Fruit fly (Drosophila melanogaster) whole organism, embryonic: ENCODE results near the gene Or30a.

Experiments used
- CG10267 ChIP-seq: fragments of 200-800 bp; sonication (Bioruptor generic); optimal IDR thresholded peaks from 2 replicates; lab custom pipeline; 2018; ENCODE audit warnings: missing biosample characterization, mild to moderate bottlenecking, missing genetic modification characterization, moderate library complexity
- CG10979 ChIP-seq: fragments of 200-800 bp; sonication (Bioruptor generic); optimal IDR thresholded peaks from 2 replicates; lab custom pipeline; 2018; ENCODE audit warnings: missing biosample characterization, mild to moderate bottlenecking, missing genetic modification characterization, moderate library complexity
- CG11560 ChIP-seq: fragments of 200-800 bp; sonication (Bioruptor generic); IDR thresholded peaks from 3 replicates; pipeline ENCODE4 v1.3.6; 2022; ENCODE audit warnings: missing biosample characterization, missing genetic modification characterization
- CG15011 ChIP-seq: fragments of 200-800 bp; sonication (Bioruptor generic); optimal IDR thresholded peaks from 3 replicates; lab custom pipeline; 2018; ENCODE audit warnings: missing biosample characterization, mild to moderate bottlenecking, missing genetic modification characterization
- CG1529 ChIP-seq: fragments of 200-800 bp; sonication (Bioruptor generic); optimal IDR thresholded peaks from 3 replicates; lab custom pipeline; 2018; ENCODE audit warnings: missing biosample characterization, missing genetic modification characterization
- CG15479 ChIP-seq: fragments of 200-800 bp; sonication (Bioruptor generic); optimal IDR thresholded peaks from 3 replicates; lab custom pipeline; 2019; ENCODE audit warnings: missing biosample characterization, mild to moderate bottlenecking, missing genetic modification characterization, moderate library complexity
- CG2199 ChIP-seq: fragments of 200-800 bp; sonication (Bioruptor generic); IDR thresholded peaks from 3 replicates; pipeline ENCODE4 v1.3.6; 2022; ENCODE audit warnings: missing biosample characterization, missing genetic modification characterization
- CG2889 ChIP-seq: fragments of 200-800 bp; sonication (Bioruptor generic); IDR thresholded peaks from 3 replicates; pipeline ENCODE4 v1.3.6; 2022; ENCODE audit warnings: missing biosample characterization, missing genetic modification characterization
- CG32532 ChIP-seq: fragments of 200-800 bp; sonication (Bioruptor generic); IDR thresholded peaks from 2 replicates; pipeline ENCODE4 v1.3.6; 2022; ENCODE audit warnings: missing biosample characterization, missing genetic modification characterization
- CG33557 ChIP-seq: fragments of 200-800 bp; sonication (Bioruptor generic); optimal IDR thresholded peaks from 2 replicates; lab custom pipeline; 2019; ENCODE audit warnings: missing biosample characterization, mild to moderate bottlenecking, missing genetic modification characterization, moderate library complexity
- CG7372 ChIP-seq: fragments of 200-800 bp; sonication (Bioruptor generic); IDR thresholded peaks from 2 replicates; pipeline ENCODE4 v1.3.6; 2022; ENCODE audit warnings: missing biosample characterization, missing genetic modification characterization
- CG7987 ChIP-seq: fragments of 200-800 bp; sonication (Bioruptor generic); optimal IDR thresholded peaks from 2 replicates; lab custom pipeline; 2018; ENCODE audit warnings: missing biosample characterization, mild to moderate bottlenecking, missing genetic modification characterization, moderate library complexity
- D ChIP-seq, 2 experiments: fragments of 200-800 bp in 1 of 2; fragments of >200 bp in 1 of 2; sonication (Bioruptor generic) in 1 of 2; optimal IDR thresholded peaks; 2 replicates in 1 of 2; 3 replicates in 1 of 2; lab custom pipeline; 2017; ENCODE audit warnings: mild to moderate bottlenecking in 1 of 2, missing biosample characterization in 1 of 2, missing genetic modification characterization in 1 of 2, missing genetic modification reagents in 1 of 2
- Dek ChIP-seq: fragments of 200-800 bp; sonication (Bioruptor generic); optimal IDR thresholded peaks from 3 replicates; lab custom pipeline; 2019; ENCODE audit warnings: missing biosample characterization, mild to moderate bottlenecking, missing genetic modification characterization, moderate library complexity
- Doc3 ChIP-seq: fragments of 200-800 bp; sonication (Bioruptor generic); IDR thresholded peaks from 3 replicates; pipeline ENCODE4 v1.3.6; 2022; ENCODE audit warnings: missing biosample characterization, missing genetic modification characterization; ENCODE audit not compliant: partially characterized antibody
- Ets65A ChIP-seq: fragments of 200-800 bp; sonication (Bioruptor generic); peaks from one replicate; lab custom pipeline; 2016; ENCODE audit warnings: missing biosample characterization, missing genetic modification characterization
- HmgD ChIP-seq: fragments of 200-800 bp; sonication (Bioruptor generic); optimal IDR thresholded peaks from 3 replicates; lab custom pipeline; 2016; ENCODE audit warnings: missing biosample characterization, missing genetic modification characterization
- MTF-1 ChIP-seq: fragments of 200-800 bp; sonication (Bioruptor generic); optimal IDR thresholded peaks from 2 replicates; lab custom pipeline; 2018; ENCODE audit warnings: missing biosample characterization, mild to moderate bottlenecking, missing genetic modification characterization, borderline replicate concordance
- Med ChIP-seq: fragments of 200-800 bp; sonication (Bioruptor generic); peaks from one replicate; lab custom pipeline; 2016; ENCODE audit warnings: missing biosample characterization, missing genetic modification characterization, mild to moderate bottlenecking, inconsistent platforms, moderate library complexity
- NC2α ChIP-seq: fragments of 200-800 bp; sonication (Bioruptor generic); optimal IDR thresholded peaks from 2 replicates; lab custom pipeline; 2016; ENCODE audit warnings: missing biosample characterization, missing genetic modification characterization
- ap ChIP-seq: fragments of 200-800 bp; sonication (Bioruptor generic); IDR thresholded peaks from 2 replicates; pipeline ENCODE4 v1.3.6; 2022; ENCODE audit warnings: missing biosample characterization, missing genetic modification characterization
- cg ChIP-seq: fragments of 200-800 bp; sonication (Bioruptor generic); optimal IDR thresholded peaks from 3 replicates; lab custom pipeline; 2019; ENCODE audit warnings: missing biosample characterization, mild to moderate bottlenecking, missing genetic modification characterization, moderate library complexity
- chinmo ChIP-seq: fragments of 200-800 bp; sonication (Bioruptor generic); IDR thresholded peaks from 4 replicates; pipeline ENCODE4 v1.3.6; 2022; ENCODE audit warnings: missing biosample characterization, missing genetic modification characterization; ENCODE audit not compliant: partially characterized antibody
- corto ChIP-seq: fragments of 200-800 bp; sonication (Bioruptor generic); optimal IDR thresholded peaks from 2 replicates; lab custom pipeline; 2016; ENCODE audit warnings: missing biosample characterization, mild to moderate bottlenecking, missing genetic modification characterization, moderate library complexity
- croc ChIP-seq: fragments of 200-800 bp; sonication (Bioruptor generic); conservative IDR thresholded peaks from 3 replicates; pipeline ENCODE4 v1.3.6; 2022; ENCODE audit warnings: missing biosample characterization, missing genetic modification characterization
- gsb-n ChIP-seq: fragments of 200-800 bp; sonication (Bioruptor generic); optimal IDR thresholded peaks from 3 replicates; lab custom pipeline; 2018; ENCODE audit warnings: missing biosample characterization, mild to moderate bottlenecking, missing genetic modification characterization
- knrl ChIP-seq: fragments of 200-800 bp; sonication (Bioruptor generic); IDR thresholded peaks from 3 replicates; pipeline ENCODE4 v1.3.6; 2022; ENCODE audit warnings: missing biosample characterization, missing genetic modification characterization; ENCODE audit not compliant: partially characterized antibody
- lilli ChIP-seq: fragments of 200-800 bp; sonication (Bioruptor generic); optimal IDR thresholded peaks from 3 replicates; lab custom pipeline; 2016; ENCODE audit warnings: missing biosample characterization, missing genetic modification characterization
- maf-S ChIP-seq: fragments of 200-800 bp; sonication (Bioruptor generic); optimal IDR thresholded peaks from 2 replicates; lab custom pipeline; 2016; ENCODE audit warnings: missing biosample characterization, missing genetic modification characterization
- pros ChIP-seq: fragments of 200-800 bp; sonication (Bioruptor generic); optimal IDR thresholded peaks from 3 replicates; lab custom pipeline; 2019; ENCODE audit warnings: missing biosample characterization, mild to moderate bottlenecking, missing genetic modification characterization, moderate library complexity
- sim ChIP-seq: fragments of 200-800 bp; sonication (Bioruptor generic); IDR thresholded peaks from 2 replicates; pipeline ENCODE4 v1.3.6; 2022; ENCODE audit warnings: missing biosample characterization, missing genetic modification characterization
- sqz ChIP-seq: fragments of 200-800 bp; sonication (Bioruptor generic); optimal IDR thresholded peaks from 3 replicates; lab custom pipeline; 2018; ENCODE audit warnings: missing biosample characterization, mild to moderate bottlenecking, missing genetic modification characterization
- stwl ChIP-seq: fragments of 200-800 bp; sonication (Bioruptor generic); optimal IDR thresholded peaks from 3 replicates; lab custom pipeline; 2018; ENCODE audit warnings: missing biosample characterization, mild to moderate bottlenecking, missing genetic modification characterization, moderate library complexity
- sug ChIP-seq: fragments of 200-800 bp; optimal IDR thresholded peaks from 2 replicates; lab custom pipeline; 2019; ENCODE audit warnings: missing biosample characterization, mild to moderate bottlenecking, missing genetic modification characterization, moderate library complexity
- tll ChIP-seq, 2 experiments: fragments of 200-800 bp in 1 of 2; fragments of >200 bp in 1 of 2; sonication (Bioruptor generic) in 1 of 2; optimal IDR thresholded peaks; 2 replicates each; lab custom pipeline; 2017 to 2019; ENCODE audit warnings: missing biosample characterization in 2 of 2, missing genetic modification characterization in 2 of 2, mild to moderate bottlenecking in 1 of 2, moderate library complexity in 1 of 2
- twi ChIP-seq: fragments of 200-800 bp; optimal IDR thresholded peaks from 2 replicates; lab custom pipeline; 2019; ENCODE audit warnings: missing biosample characterization, mild to moderate bottlenecking, missing genetic modification characterization, moderate library complexity
- zen ChIP-seq: fragments of 200-800 bp; sonication (Bioruptor generic); optimal IDR thresholded peaks from 3 replicates; lab custom pipeline; 2018; ENCODE audit warnings: missing biosample characterization, mild to moderate bottlenecking, missing genetic modification characterization, moderate library complexity

The Or30a gene

DNA sequence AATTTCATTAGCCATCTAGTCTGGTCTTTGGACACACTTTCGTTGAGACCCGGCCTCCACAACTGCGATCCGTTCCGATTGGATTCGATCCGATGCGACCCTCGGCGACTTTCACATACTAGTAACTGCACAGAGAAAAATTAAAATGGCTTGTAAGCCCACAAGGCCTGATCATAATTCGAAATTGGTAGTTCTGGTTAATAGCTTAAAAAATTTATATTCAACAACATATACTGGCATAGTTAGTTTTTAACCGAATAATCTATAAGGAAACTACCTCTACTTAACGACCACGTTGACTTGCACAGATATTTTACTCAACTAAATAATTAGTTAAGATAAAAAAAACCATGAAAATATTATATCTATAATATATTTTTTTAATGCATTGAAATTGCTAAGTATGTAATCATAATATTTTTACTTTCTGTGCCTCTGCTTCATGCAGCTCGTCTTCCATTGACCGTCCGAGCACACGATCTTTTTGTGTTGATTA, 29.4 kb downstream of the Or30a start:
- TF ChIP-seq corto (GFP tag; lab: Kevin White, UChicago): no peak
- no peak for TF ChIP-seq lilli (GFP tag; lab: Kevin White, UChicago)
- TF ChIP-seq CG2199 (GFP tag; lab: Robert Waterston, UW): 0 out of 3 replicates have a peak, but pooled peaks have one; percentile 23
- no peak for TF ChIP-seq CG33557 (GFP tag; lab: Kevin White, UChicago)
- TF ChIP-seq CG11560: no peak
- TF ChIP-seq sqz: no peak
- peak; percentile 15 for TF ChIP-seq gsb-n (tag; lab: Kevin White, UChicago)
- no peak for TF ChIP-seq CG15011 (GFP tag; lab: Kevin White, UChicago)
- no peak for TF ChIP-seq CG10979
- no peak for TF ChIP-seq ap (GFP tag; lab: Robert Waterston, UW)
- no peak for TF ChIP-seq maf-S (GFP tag; lab: Kevin White, UChicago)
- TF ChIP-seq Doc3 (GFP tag; lab: Robert Waterston, UW): no peak
- no peak for TF ChIP-seq CG10267 (tag; lab: Kevin White, UChicago)
- no peak for TF ChIP-seq NC2α
- no peak for TF ChIP-seq HmgD (GFP tag; lab: Kevin White, UChicago)

DNA sequence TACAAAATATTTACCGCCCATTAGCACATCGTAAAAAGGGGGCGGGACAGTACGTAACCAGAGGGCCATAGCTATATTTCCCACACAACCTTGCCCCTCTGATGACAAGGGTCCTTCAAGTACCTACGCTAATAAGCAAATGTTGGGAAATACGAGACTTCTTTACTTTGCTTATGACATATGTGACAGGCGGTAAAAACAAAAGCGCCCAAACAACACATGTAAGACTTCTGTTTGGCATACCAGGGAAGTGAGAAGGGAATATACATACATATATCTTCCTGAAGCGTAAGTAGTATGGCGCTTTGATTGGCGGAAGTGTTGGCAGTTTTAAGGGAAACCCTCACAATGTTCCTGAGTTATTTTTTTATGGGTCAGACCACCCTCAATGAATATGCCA, 34.1 kb downstream of the Or30a start:
- TF ChIP-seq twi (peak; percentile 100), Ets65A (GFP tag; lab: Kevin White, UChicago) (peak; percentile 22), tll (GFP tag; optimal IDR thresholded peaks at IDR 0.05; lab: Kevin White, UChicago) (peak in 1 of 2 experiments; percentile 77), CG1529 (GFP tag; lab: Kevin White, UChicago) (no peak), croc (GFP tag; lab: Robert Waterston, UW) (no peak)

DNA sequence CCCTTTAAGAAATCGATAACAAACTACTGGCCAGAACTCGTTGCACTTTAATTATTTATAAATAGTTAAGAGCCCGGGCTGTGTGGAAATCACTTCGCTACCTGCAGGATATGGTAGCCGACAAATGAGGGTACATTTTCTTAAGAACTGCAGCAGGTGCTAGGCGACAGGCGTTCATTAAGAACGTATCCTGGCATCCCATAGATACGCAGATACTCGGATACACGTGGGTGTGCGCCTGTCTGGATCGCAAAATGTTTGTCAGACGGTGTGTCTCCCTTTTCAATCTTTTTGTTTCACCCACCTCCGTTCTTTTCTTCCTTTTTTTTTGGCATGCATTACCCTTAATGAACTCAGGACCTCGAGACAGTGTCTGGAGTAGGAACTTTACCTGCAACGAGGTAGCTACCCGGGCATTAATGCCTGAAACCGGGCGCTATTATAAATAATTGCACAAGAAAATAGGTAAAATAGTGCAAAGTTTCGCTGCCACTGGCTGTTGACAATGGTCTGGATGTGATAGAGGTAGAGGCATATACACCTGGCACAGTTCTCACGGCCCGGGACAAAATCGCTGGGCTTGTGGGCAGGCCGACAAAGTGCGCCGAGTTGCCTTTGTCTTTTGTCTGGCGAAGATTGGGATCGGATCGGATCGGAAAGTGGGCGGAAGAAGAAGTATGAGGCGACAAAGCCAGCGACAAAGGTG, 34.8 kb downstream of the Or30a start:
- TF ChIP-seq CG2889 (GFP tag; lab: Robert Waterston, UW) (no peak), D (optimal IDR thresholded peaks at IDR 0.05; lab: Kevin White, UChicago) (peak; percentile 74), D (GFP tag; optimal IDR thresholded peaks at IDR 0.05; lab: Kevin White, UChicago) (no peak), MTF-1 (no peak), CG15479 (peak; percentile 75), tll (GFP tag; optimal IDR thresholded peaks at IDR 0.05; lab: Kevin White, UChicago) (peak in 1 of 2 experiments; percentile 81), pros (GFP tag; lab: Kevin White, UChicago) (peak; percentile 41), Med (GFP tag; lab: Kevin White, UChicago) (peak; percentile 41), zen (tag; lab: Kevin White, UChicago) (peak; percentile 98), sim (GFP tag; lab: Robert Waterston, UW) (no peak)

DNA sequence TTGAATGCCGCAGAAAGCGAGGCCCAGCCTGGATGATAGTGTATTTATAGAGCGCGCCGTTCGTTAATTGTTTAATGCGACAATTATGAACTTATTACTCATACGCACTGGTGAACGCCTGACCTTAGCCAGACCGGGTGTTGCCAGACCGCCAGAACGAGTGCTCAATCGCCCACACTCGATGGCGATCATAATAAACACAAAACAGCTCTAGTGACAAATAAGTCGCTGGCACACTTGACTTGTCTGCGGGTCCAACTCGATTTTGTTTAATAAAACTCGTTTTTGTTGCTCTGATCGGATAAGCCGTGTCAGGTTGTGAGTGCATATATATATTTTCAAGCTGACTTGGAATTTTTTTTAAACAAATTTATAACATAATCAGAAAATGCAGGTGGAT, 36.5 kb downstream of the Or30a start:
- TF ChIP-seq knrl: 0 out of 3 replicates have a peak, but pooled peaks have one; percentile 8
- TF ChIP-seq Ets65A (GFP tag; lab: Kevin White, UChicago): peak; percentile 62
- TF ChIP-seq CG7372: peak; percentile 29; the same call in 1 of the 2 replicates
- no peak for TF ChIP-seq cg (GFP tag; lab: Kevin White, UChicago)
- no peak for TF ChIP-seq CG7987 (GFP tag; lab: Kevin White, UChicago)
- no peak for TF ChIP-seq sug (tag; lab: Kevin White, UChicago)
- TF ChIP-seq chinmo: 0 out of 4 replicates have a peak, but pooled peaks have one; percentile 57
- no peak for TF ChIP-seq lilli (GFP tag; lab: Kevin White, UChicago)
- TF ChIP-seq Dek (tag; lab: Kevin White, UChicago): no peak
- 0 out of 2 replicates have a peak, but pooled peaks have one; percentile 26 for TF ChIP-seq CG32532 (GFP tag; lab: Robert Waterston, UW)
- peak; percentile 5 for TF ChIP-seq stwl (tag; lab: Kevin White, UChicago)
